Worm (Caenorhabditis elegans): ENCODE measurements around the gene unc-46.

unc-46 gene

ce11 chrV:5137919-5138318 is 39.1 kb upstream of the unc-46 start, which contains the start of gene F14F9.3 (continued):
- no peak for TF ChIP-seq lin-40 (tag; optimal IDR thresholded peaks at IDR 0.05)
- TF ChIP-seq let-526 (GFP tag; IDR thresholded peaks at IDR 0.05), result no peak
- TF ChIP-seq snpc-1.1 (tag; optimal IDR thresholded peaks at IDR 0.05; ENCODE audit: insufficient read depth), result no peak
- TF ChIP-seq akir-1 (GFP tag; optimal IDR thresholded peaks at IDR 0.05), result no peak
- no peak for TF ChIP-seq madf-3 (GFP tag; IDR thresholded peaks at IDR 0.05)

- TF ChIP-seq B0035.1 (tag; optimal IDR thresholded peaks at IDR 0.05) (no peak), K12H6.12 (tag; optimal IDR thresholded peaks at IDR 0.05) (no peak), F10E7.11 (tag; optimal IDR thresholded peaks at IDR 0.05) (no peak), ztf-18 (tag; optimal IDR thresholded peaks at IDR 0.05) (no peak), egrh-3 (GFP tag; IDR thresholded peaks at IDR 0.05) (no peak), madf-8 (GFP tag; conservative IDR thresholded peaks at IDR 0.05) (no peak), nhr-27 (tag; optimal IDR thresholded peaks at IDR 0.05) (no peak), C06A6.2 (GFP tag; conservative IDR thresholded peaks at IDR 0.05) (no peak), unc-62 (GFP tag; optimal IDR thresholded peaks at IDR 0.05) (no peak), B0336.3 (GFP tag; IDR thresholded peaks at IDR 0.05) (no peak), lag-1 (GFP tag; IDR thresholded peaks at IDR 0.05) (no peak), hrde-1 (tag; optimal IDR thresholded peaks at IDR 0.05; ENCODE audit: borderline replicate concordance) (no peak), ekl-4 (GFP tag; IDR thresholded peaks at IDR 0.05) (no peak), B0261.1 (tag; optimal IDR thresholded peaks at IDR 0.05) (no peak), mel-28 (tag; optimal IDR thresholded peaks at IDR 0.05; ENCODE audit: borderline replicate concordance) (no peak), rec-8 (tag; optimal IDR thresholded peaks at IDR 0.05) (no peak), ztf-28 (GFP tag; IDR thresholded peaks at IDR 0.05) (no peak)
These were observed 33.6 kb upstream of the unc-46 start, which contains the start of gene F14F9.4 for ce11 chrV:5132441-5132840. Gene F14F9.4, plus strand, starts transcription at chrV:5132741.

ce11 chrV:5131380-5131779 is 32.6 kb upstream of the unc-46 start:
- peak; percentile 44 for TF ChIP-seq attf-5 (GFP tag; optimal IDR thresholded peaks at IDR 0.05)
- no peak for TF ChIP-seq ama-1 (optimal IDR thresholded peaks at IDR 0.05)
- TF ChIP-seq ama-1 (GFP tag; optimal IDR thresholded peaks at IDR 0.05), result no peak
- TF ChIP-seq cebp-1 (GFP tag; IDR thresholded peaks at IDR 0.05), result peak; percentile 97
- TF ChIP-seq cebp-1 (tag; optimal IDR thresholded peaks at IDR 0.05), result peak; percentile 99

ce11 chrV:5130018-5130417 is 31.2 kb upstream of the unc-46 start, which contains the start of gene F14F9.8:
Gene F14F9.8, plus strand, starts transcription at chrV:5130318.
- no peak for TF ChIP-seq attf-6 (GFP tag; IDR thresholded peaks at IDR 0.05)
- TF ChIP-seq dox-1 (GFP tag; IDR thresholded peaks at IDR 0.05), result no peak
- TF ChIP-seq snpc-3.4 (tag; optimal IDR thresholded peaks at IDR 0.05), result no peak
- no peak for TF ChIP-seq Y56A3A.18 (GFP tag; IDR thresholded peaks at IDR 0.05)
- no peak for TF ChIP-seq hlh-12 (tag; optimal IDR thresholded peaks at IDR 0.05)
- no peak for TF ChIP-seq attf-3 (GFP tag; conservative IDR thresholded peaks at IDR 0.05)
- no peak for TF ChIP-seq ztf-22 (GFP tag; optimal IDR thresholded peaks at IDR 0.05)
- no peak for TF ChIP-seq ama-1 (optimal IDR thresholded peaks at IDR 0.05)
- no peak for TF ChIP-seq ama-1 (GFP tag; optimal IDR thresholded peaks at IDR 0.05)
- no peak for TF ChIP-seq snpc-4 (GFP tag; optimal IDR thresholded peaks at IDR 0.05)
- TF ChIP-seq snpc-4 (tag; optimal IDR thresholded peaks at IDR 0.05), result no peak
- TF ChIP-seq somi-1 (GFP tag; optimal IDR thresholded peaks at IDR 0.05), result no peak
- TF ChIP-seq ekl-4 (GFP tag; IDR thresholded peaks at IDR 0.05), result no peak
- no peak for TF ChIP-seq zim-3 (tag; optimal IDR thresholded peaks at IDR 0.05)
- no peak for TF ChIP-seq aptf-3 (GFP tag; IDR thresholded peaks at IDR 0.05)
- TF ChIP-seq ztf-28 (GFP tag; IDR thresholded peaks at IDR 0.05), result no peak
- TF ChIP-seq egl-18 (GFP tag; IDR thresholded peaks at IDR 0.05), result no peak
- no peak for TF ChIP-seq madf-6 (GFP tag; IDR thresholded peaks at IDR 0.05)
- no peak for TF ChIP-seq fkh-3 (tag; optimal IDR thresholded peaks at IDR 0.05)
- no peak for TF ChIP-seq madf-8 (GFP tag; conservative IDR thresholded peaks at IDR 0.05)

Measured in whole organism, young adult.